Worm (Caenorhabditis elegans): ENCODE data around the gene srz-29.

- TF ChIP-seq unc-62 (GFP tag; optimal IDR thresholded peaks at IDR 0.05), result no peak
- no peak for TF ChIP-seq nhr-28 (tag; optimal IDR thresholded peaks at IDR 0.05)
- TF ChIP-seq elt-1 (tag; optimal IDR thresholded peaks at IDR 0.05), result no peak
- TF ChIP-seq tbx-2 (tag; optimal IDR thresholded peaks at IDR 0.05), result no peak
- TF ChIP-seq ceh-82 (tag; optimal IDR thresholded peaks at IDR 0.05), result no peak
- no peak for TF ChIP-seq ZK546.5 (tag; optimal IDR thresholded peaks at IDR 0.05)
- TF ChIP-seq fos-1 (tag; optimal IDR thresholded peaks at IDR 0.05), result no peak
- TF ChIP-seq nhr-11 (tag; optimal IDR thresholded peaks at IDR 0.05), result no peak
- no peak for TF ChIP-seq mdl-1 (tag; optimal IDR thresholded peaks at IDR 0.05)
Measured at ce11 chrIV:13647558-13647957, 1.8 kb upstream of the srz-29 start, which contains the start of gene ule-4.

Measured in whole organism, L3 larva.